Worm (Caenorhabditis elegans) whole organism, L3 larva: Measurements from ENCODE around the gene lmp-2.

Experiments used
- R02D3.7 ChIP-seq: fragments of 150-350 bp; optimal IDR thresholded peaks from 2 replicates; lab custom pipeline; 2014; ENCODE audit warnings: missing biosample characterization, missing genetic modification characterization
- ceh-9 ChIP-seq: sonication (generic microtip); optimal IDR thresholded peaks from 2 replicates; lab custom pipeline; 2018; ENCODE audit warnings: missing biosample characterization, missing genetic modification characterization
- elt-1 ChIP-seq: fragments of 150-350 bp; optimal IDR thresholded peaks from 2 replicates; lab custom pipeline; 2014; ENCODE audit warnings: missing biosample characterization, missing genetic modification characterization
- elt-2 ChIP-seq: sonication (generic microtip); optimal IDR thresholded peaks from 2 replicates; lab custom pipeline; 2016; ENCODE audit warnings: missing genetic modification reagents, mild to moderate bottlenecking, missing genetic modification characterization, missing compliant biosample characterization
- elt-3 ChIP-seq, 3 experiments: fragments of 150-350 bp in 1 of 3; sonication (generic microtip) in 2 of 3; optimal IDR thresholded peaks; 2 replicates in 2 of 3; 4 replicates in 1 of 3; lab custom pipeline; 2014 to 2017; ENCODE audit warnings: missing biosample characterization in 3 of 3, missing genetic modification characterization in 3 of 3
- lin-15B ChIP-seq: fragments of 150-350 bp; optimal IDR thresholded peaks from 2 replicates; lab custom pipeline; 2014; ENCODE audit warnings: missing biosample characterization, missing genetic modification characterization
- mml-1 ChIP-seq: fragments of 150-350 bp; sonication (generic microtip); optimal IDR thresholded peaks from 3 replicates; lab custom pipeline; 2014; ENCODE audit warnings: missing biosample characterization, missing genetic modification characterization
- nhr-237 ChIP-seq: fragments of 150-350 bp; optimal IDR thresholded peaks from 2 replicates; lab custom pipeline; 2014; ENCODE audit warnings: missing biosample characterization, missing genetic modification characterization
- pha-4 ChIP-seq: fragments of 150-350 bp; optimal IDR thresholded peaks from 2 replicates; lab custom pipeline; 2014; ENCODE audit warnings: missing biosample characterization, missing genetic modification reagents, missing genetic modification characterization
- unc-62 ChIP-seq: fragments of 150-350 bp; sonication (generic microtip); optimal IDR thresholded peaks from 4 replicates; lab custom pipeline; 2014; ENCODE audit warnings: missing biosample characterization, missing genetic modification reagents, missing genetic modification characterization

- TF ChIP-seq nhr-237 (tag; lab: Kevin White, UChicago) = no peak
- no peak for TF ChIP-seq elt-2 (tag; lab: Kevin White, UChicago)
- TF ChIP-seq elt-1 (tag; lab: Kevin White, UChicago) = no peak
- no peak for TF ChIP-seq ceh-9 (tag; lab: Kevin White, UChicago)
- TF ChIP-seq mml-1 = no peak
- no peak for TF ChIP-seq elt-3 (tag; optimal IDR thresholded peaks at IDR 0.05; lab: Kevin White, UChicago)
- no peak for TF ChIP-seq lin-15B
- no peak for TF ChIP-seq R02D3.7
- TF ChIP-seq pha-4 (tag; lab: Kevin White, UChicago) = no peak
- TF ChIP-seq unc-62 (GFP tag; lab: Kevin White, UChicago) = no peak
Measured at ce11 chrX:1172024-1172423, 46.6 kb downstream of the lmp-2 start.
